Worm (Caenorhabditis elegans): ENCODE measurements around the gene Y48E1B.3.

- TF ChIP-seq mxl-2 (GFP tag; conservative IDR thresholded peaks at IDR 0.05), result no peak
- no peak for TF ChIP-seq lin-39 (tag; optimal IDR thresholded peaks at IDR 0.05)
- no peak for TF ChIP-seq zfp-3 (GFP tag; conservative IDR thresholded peaks at IDR 0.05)
These were observed 26.0 kb upstream of the Y48E1B.3 start, which contains the start of gene clec-146 for ce11 chrII:13593659-13594221.
